Fruit fly (Drosophila melanogaster) whole organism, embryonic: ENCODE results near the gene CG31735.

ENCODE experiments used
- Aef1 ChIP-seq: fragments of 200-800 bp; sonication (Bioruptor generic); IDR thresholded peaks from 3 replicates; pipeline ENCODE4 v1.3.6; 2022; ENCODE audit warnings: missing biosample characterization, missing genetic modification characterization
- CG10959 ChIP-seq: fragments of 200-800 bp; sonication (Bioruptor generic); IDR thresholded peaks from 2 replicates; pipeline ENCODE4 v1.3.6; 2022; ENCODE audit warnings: missing biosample characterization, missing genetic modification characterization
- CG12236 ChIP-seq: fragments of 200-800 bp; sonication (Bioruptor generic); optimal IDR thresholded peaks from 2 replicates; lab custom pipeline; 2016; ENCODE audit warnings: missing biosample characterization, missing genetic modification characterization
- CG14710 ChIP-seq: fragments of 200-800 bp; sonication (Bioruptor generic); optimal IDR thresholded peaks from 3 replicates; lab custom pipeline; 2019; ENCODE audit warnings: missing biosample characterization, mild to moderate bottlenecking, missing genetic modification characterization, moderate library complexity
- CG14860 ChIP-seq: fragments of 200-800 bp; sonication (Bioruptor generic); IDR thresholded peaks from 3 replicates; pipeline ENCODE4 v1.3.6; 2022; ENCODE audit warnings: missing biosample characterization, missing genetic modification characterization; ENCODE audit not compliant: partially characterized antibody
- CG15073 ChIP-seq: fragments of 200-800 bp; sonication (Bioruptor generic); optimal IDR thresholded peaks from 2 replicates; lab custom pipeline; 2016; ENCODE audit warnings: missing biosample characterization, missing genetic modification characterization
- CG18011 ChIP-seq: fragments of 200-800 bp; sonication (Bioruptor generic); optimal IDR thresholded peaks from 2 replicates; lab custom pipeline; 2017; ENCODE audit warnings: missing biosample characterization, missing genetic modification characterization, mild to moderate bottlenecking, moderate library complexity, missing genotype
- CG3726 ChIP-seq: fragments of 200-800 bp; sonication (Bioruptor generic); IDR thresholded peaks from 3 replicates; pipeline ENCODE4, ENCODE4 v1.3.6; 2022; ENCODE audit warnings: missing biosample characterization, missing genetic modification characterization
- CG4282 ChIP-seq: fragments of 200-800 bp; sonication (Bioruptor generic); optimal IDR thresholded peaks from 2 replicates; lab custom pipeline; 2016; ENCODE audit warnings: missing biosample characterization, missing genetic modification characterization
- CG4360 ChIP-seq: fragments of 200-800 bp; sonication (Bioruptor generic); IDR thresholded peaks from 2 replicates; pipeline ENCODE4 v1.3.6; 2022; ENCODE audit warnings: missing biosample characterization, missing genetic modification characterization
- CG6254 ChIP-seq: fragments of 200-800 bp; sonication (Bioruptor generic); optimal IDR thresholded peaks from 3 replicates; lab custom pipeline; 2017; ENCODE audit warnings: mild to moderate bottlenecking, missing biosample characterization, missing genetic modification reagents, missing genetic modification characterization
- CG7372 ChIP-seq: fragments of 200-800 bp; sonication (Bioruptor generic); IDR thresholded peaks from 2 replicates; pipeline ENCODE4 v1.3.6; 2022; ENCODE audit warnings: missing biosample characterization, missing genetic modification characterization
- CG7745 ChIP-seq: fragments of 200-800 bp; sonication (Bioruptor generic); optimal IDR thresholded peaks from 2 replicates; lab custom pipeline; 2018; ENCODE audit warnings: missing biosample characterization, mild to moderate bottlenecking, missing genetic modification characterization, moderate library complexity
- CG8290 ChIP-seq, 3 experiments: fragments of 200-800 bp; sonication (Bioruptor generic); optimal IDR thresholded peaks; 2 replicates each; lab custom pipeline; 2016 to 2019; ENCODE audit warnings: missing biosample characterization in 3 of 3, missing genetic modification characterization in 3 of 3, mild to moderate bottlenecking in 2 of 3, moderate library complexity in 1 of 3
- CG8359 ChIP-seq: fragments of 200-800 bp; sonication (Bioruptor generic); optimal IDR thresholded peaks from 2 replicates; lab custom pipeline; 2017; ENCODE audit warnings: missing biosample characterization, mild to moderate bottlenecking, missing genetic modification characterization, borderline replicate concordance
- CHES-1-like ChIP-seq: fragments of 200-800 bp; sonication (Bioruptor generic); optimal IDR thresholded peaks from 2 replicates; lab custom pipeline; 2016; ENCODE audit warnings: missing biosample characterization, missing genetic modification characterization
- D19A ChIP-seq: fragments of 200-800 bp; optimal IDR thresholded peaks from 3 replicates; lab custom pipeline; 2019; ENCODE audit warnings: missing biosample characterization, mild to moderate bottlenecking, missing genetic modification characterization, moderate library complexity
- Dll ChIP-seq: fragments of 200-800 bp; sonication (Bioruptor generic); IDR thresholded peaks from 4 replicates; pipeline ENCODE4 v1.3.6; 2022; ENCODE audit warnings: missing biosample characterization, missing genetic modification characterization; ENCODE audit not compliant: partially characterized antibody
- Doc3 ChIP-seq: fragments of 200-800 bp; sonication (Bioruptor generic); IDR thresholded peaks from 3 replicates; pipeline ENCODE4 v1.3.6; 2022; ENCODE audit warnings: missing biosample characterization, missing genetic modification characterization; ENCODE audit not compliant: partially characterized antibody
- Dp ChIP-seq: fragments of 200-800 bp; sonication (Bioruptor generic); optimal IDR thresholded peaks from 2 replicates; lab custom pipeline; 2018; ENCODE audit warnings: missing biosample characterization, mild to moderate bottlenecking, missing genetic modification characterization, moderate library complexity
- Eip74EF ChIP-seq, 2 experiments: fragments of 200-800 bp in 1 of 2; fragments of >200 bp in 1 of 2; sonication (Bioruptor generic) in 1 of 2; optimal IDR thresholded peaks; 2 replicates each; lab custom pipeline; 2017 to 2019; ENCODE audit warnings: missing biosample characterization in 2 of 2, missing genetic modification characterization in 2 of 2, mild to moderate bottlenecking in 1 of 2, moderate library complexity in 1 of 2
- Ets65A ChIP-seq: fragments of 200-800 bp; sonication (Bioruptor generic); peaks from one replicate; lab custom pipeline; 2016; ENCODE audit warnings: missing biosample characterization, missing genetic modification characterization
- HLH54F ChIP-seq: fragments of 200-800 bp; sonication (Bioruptor generic); optimal IDR thresholded peaks from 3 replicates; lab custom pipeline; 2016; ENCODE audit warnings: missing biosample characterization, missing genetic modification characterization
- Lhr ChIP-seq: fragments of 200-800 bp; sonication (Bioruptor generic); optimal IDR thresholded peaks from 3 replicates; lab custom pipeline; 2017; ENCODE audit warnings: mild to moderate bottlenecking, missing biosample characterization, missing genetic modification reagents, missing genetic modification characterization
- Med ChIP-seq: fragments of 200-800 bp; sonication (Bioruptor generic); peaks from one replicate; lab custom pipeline; 2016; ENCODE audit warnings: missing biosample characterization, missing genetic modification characterization, mild to moderate bottlenecking, inconsistent platforms, moderate library complexity
- NFAT ChIP-seq: fragments of 200-800 bp; sonication (Bioruptor generic); IDR thresholded peaks from 2 replicates; pipeline ENCODE4 v1.3.6; 2022; ENCODE audit warnings: missing biosample characterization, missing genetic modification characterization
- Nf-YA ChIP-seq: fragments of 200-800 bp; sonication (Bioruptor generic); IDR thresholded peaks from 2 replicates; pipeline ENCODE4 v1.3.6; 2022; ENCODE audit warnings: missing biosample characterization, missing genetic modification characterization
- bbx ChIP-seq: fragments of 200-800 bp; sonication (Bioruptor generic); IDR thresholded peaks from 2 replicates; pipeline ENCODE4 v1.3.6; 2022; ENCODE audit warnings: missing biosample characterization, missing genetic modification characterization; ENCODE audit not compliant: partially characterized antibody
- croc ChIP-seq: fragments of 200-800 bp; sonication (Bioruptor generic); conservative IDR thresholded peaks from 3 replicates; pipeline ENCODE4 v1.3.6; 2022; ENCODE audit warnings: missing biosample characterization, missing genetic modification characterization
- fu2 ChIP-seq: fragments of 200-800 bp; sonication (Bioruptor generic); optimal IDR thresholded peaks from 2 replicates; lab custom pipeline; 2016; ENCODE audit warnings: missing biosample characterization, missing genetic modification characterization
- jing ChIP-seq: fragments of 200-800 bp; sonication (Bioruptor generic); optimal IDR thresholded peaks from 2 replicates; lab custom pipeline; 2018; ENCODE audit warnings: missing biosample characterization, mild to moderate bottlenecking, missing genetic modification characterization
- knrl ChIP-seq: fragments of 200-800 bp; sonication (Bioruptor generic); IDR thresholded peaks from 3 replicates; pipeline ENCODE4 v1.3.6; 2022; ENCODE audit warnings: missing biosample characterization, missing genetic modification characterization; ENCODE audit not compliant: partially characterized antibody
- odd ChIP-seq: fragments of 200-800 bp; sonication (Bioruptor generic); optimal IDR thresholded peaks from 2 replicates; lab custom pipeline; 2017; ENCODE audit warnings: missing biosample characterization, mild to moderate bottlenecking, missing genetic modification characterization
- otp ChIP-seq: fragments of 200-800 bp; sonication (Bioruptor generic); IDR thresholded peaks from 3 replicates; pipeline ENCODE4, ENCODE4 v1.3.6; 2022; ENCODE audit warnings: missing biosample characterization, missing genetic modification characterization
- prd ChIP-seq, 3 experiments: fragments of >200 bp in 2 of 3; fragments of 200-800 bp in 1 of 3; sonication (Bioruptor generic) in 1 of 3; optimal IDR thresholded peaks in 2 of 3; IDR thresholded peaks in 1 of 3; 2 replicates in 2 of 3; 3 replicates in 1 of 3; pipeline versions ENCODE4 v1.3.6 to Lab custom; 2017 to 2022; ENCODE audit warnings: missing biosample characterization in 1 of 3, missing genetic modification characterization in 1 of 3
- sima ChIP-seq: fragments of 200-800 bp; sonication (Bioruptor generic); optimal IDR thresholded peaks from 2 replicates; lab custom pipeline; 2016; ENCODE audit warnings: missing biosample characterization, missing genetic modification characterization
- unc-4 ChIP-seq: fragments of 200-800 bp; sonication (Bioruptor generic); IDR thresholded peaks from 2 replicates; pipeline ENCODE4 v1.3.6; 2022; ENCODE audit warnings: missing biosample characterization, missing genetic modification characterization; ENCODE audit not compliant: partially characterized antibody
- zfh2 ChIP-seq: fragments of 200-800 bp; sonication (Bioruptor generic); optimal IDR thresholded peaks from 2 replicates; lab custom pipeline; 2016; ENCODE audit warnings: missing biosample characterization, missing genetic modification characterization

CG31735 gene

DNA sequence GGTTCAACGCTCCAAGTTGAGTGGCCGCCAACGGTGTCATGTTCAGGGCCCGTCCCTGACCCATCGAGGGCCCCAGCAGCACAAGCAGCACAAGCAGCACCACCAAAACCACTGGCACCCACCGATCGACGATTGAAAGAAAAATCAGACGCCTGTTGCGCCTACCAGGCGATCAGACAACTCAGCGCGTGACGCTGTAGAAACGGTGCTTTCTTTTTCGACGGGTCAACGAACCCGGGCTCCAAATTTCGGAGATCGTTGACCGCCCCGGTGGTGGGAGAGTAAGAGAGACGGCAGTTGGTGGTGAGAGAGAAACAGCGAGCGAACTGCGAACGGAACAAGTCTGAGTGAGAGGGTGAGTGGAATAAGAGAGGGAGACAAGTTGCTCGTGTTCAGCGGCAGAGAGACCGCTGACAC, 16.3 kb downstream of the CG31735 start (continued):
- TF ChIP-seq D19A (tag; lab: Kevin White, UChicago): no peak
- TF ChIP-seq CG14860 (GFP tag; lab: Robert Waterston, UW): no peak
- TF ChIP-seq CG3726: no peak
- no peak for TF ChIP-seq Nf-YA
- TF ChIP-seq prd (optimal IDR thresholded peaks at IDR 0.05; lab: Kevin White, UChicago): no peak
- no peak for TF ChIP-seq prd (GFP tag; IDR thresholded peaks at IDR 0.05; lab: Robert Waterston, UW)
- no peak for TF ChIP-seq croc (GFP tag; lab: Robert Waterston, UW)
- peak; percentile 32; the same call in 1 of the 4 replicates for TF ChIP-seq Dll (GFP tag; lab: Robert Waterston, UW)
- no peak for TF ChIP-seq CG10959
- TF ChIP-seq Eip74EF (GFP tag; optimal IDR thresholded peaks at IDR 0.05; lab: Kevin White, UChicago): no peak
- peak; percentile 47 for TF ChIP-seq Med (GFP tag; lab: Kevin White, UChicago)
- no peak for TF ChIP-seq Aef1 (GFP tag; lab: Robert Waterston, UW)
- TF ChIP-seq CG4282 (GFP tag; lab: Kevin White, UChicago): no peak
- TF ChIP-seq CG12236 (GFP tag; lab: Kevin White, UChicago): no peak
- TF ChIP-seq CHES-1-like (GFP tag; lab: Kevin White, UChicago): no peak
- no peak for TF ChIP-seq odd
- TF ChIP-seq CG14710 (tag; lab: Kevin White, UChicago): no peak
- no peak for TF ChIP-seq jing (GFP tag; lab: Kevin White, UChicago)
- TF ChIP-seq unc-4 (GFP tag; lab: Robert Waterston, UW): no peak; the same call in 1 of the 2 replicates
- no peak for TF ChIP-seq NFAT (GFP tag; lab: Robert Waterston, UW)
- TF ChIP-seq Doc3: 0 out of 3 replicates have a peak, but pooled peaks have one; percentile 12
- TF ChIP-seq CG7372: no peak
- TF ChIP-seq sima: no peak
- TF ChIP-seq Lhr (GFP tag; lab: Kevin White, UChicago): no peak
- TF ChIP-seq zfh2 (GFP tag; lab: Kevin White, UChicago): no peak
- TF ChIP-seq fu2: no peak
- no peak for TF ChIP-seq knrl (GFP tag; lab: Robert Waterston, UW)
- TF ChIP-seq bbx (GFP tag; lab: Robert Waterston, UW): peak; percentile 73
- no peak for TF ChIP-seq CG8359 (GFP tag; lab: Kevin White, UChicago)
- TF ChIP-seq CG7745: no peak
- no peak for TF ChIP-seq CG8290 (GFP tag; optimal IDR thresholded peaks at IDR 0.05; lab: Kevin White, UChicago)
- TF ChIP-seq CG8290 (tag; optimal IDR thresholded peaks at IDR 0.05; lab: Kevin White, UChicago): no peak
- no peak for TF ChIP-seq Ets65A (GFP tag; lab: Kevin White, UChicago)
- TF ChIP-seq CG6254 (GFP tag; lab: Kevin White, UChicago): no peak
- TF ChIP-seq HLH54F (GFP tag; lab: Kevin White, UChicago): no peak
- TF ChIP-seq CG15073: no peak
- TF ChIP-seq CG4360 (GFP tag; lab: Robert Waterston, UW): no peak; the same call in 1 of the 2 replicates
- no peak for TF ChIP-seq otp (GFP tag; lab: Robert Waterston, UW)
- no peak for TF ChIP-seq Dp
- TF ChIP-seq CG18011 (GFP tag; lab: Kevin White, UChicago): no peak
